Fruit fly (Drosophila melanogaster) whole organism, embryonic: ENCODE data around the gene CG5966.

Experiments used
- CG10979 ChIP-seq: fragments of 200-800 bp; sonication (Bioruptor generic); optimal IDR thresholded peaks from 2 replicates; lab custom pipeline; 2018; ENCODE audit warnings: missing biosample characterization, mild to moderate bottlenecking, missing genetic modification characterization, moderate library complexity
- CG12219 ChIP-seq: fragments of 200-800 bp; sonication (Bioruptor generic); optimal IDR thresholded peaks from 3 replicates; lab custom pipeline; 2018; ENCODE audit warnings: missing biosample characterization, mild to moderate bottlenecking, missing genetic modification characterization
- CG14014 ChIP-seq: fragments of 200-800 bp; sonication (Bioruptor generic); IDR thresholded peaks from 2 replicates; pipeline ENCODE4 v1.3.6; 2022; ENCODE audit warnings: missing biosample characterization, missing genetic modification characterization
- CG16863 ChIP-seq: fragments of 200-800 bp; sonication (Bioruptor generic); optimal IDR thresholded peaks from 3 replicates; lab custom pipeline; 2016; ENCODE audit warnings: missing biosample characterization, missing genetic modification characterization
- CG17359 ChIP-seq: fragments of 200-800 bp; sonication (Bioruptor generic); optimal IDR thresholded peaks from 3 replicates; lab custom pipeline; 2018; ENCODE audit warnings: missing biosample characterization, mild to moderate bottlenecking, missing genetic modification characterization, moderate library complexity
- CG17568 ChIP-seq: fragments of 200-800 bp; sonication (Bioruptor generic); optimal IDR thresholded peaks from 2 replicates; lab custom pipeline; 2018; ENCODE audit warnings: missing biosample characterization, mild to moderate bottlenecking, missing genetic modification characterization, moderate library complexity
- CG18262 ChIP-seq: fragments of 200-800 bp; optimal IDR thresholded peaks from 3 replicates; lab custom pipeline; 2019; ENCODE audit warnings: missing biosample characterization, mild to moderate bottlenecking, missing genetic modification characterization, moderate library complexity
- CG18476 ChIP-seq: fragments of 200-800 bp; sonication (Bioruptor generic); optimal IDR thresholded peaks from 2 replicates; lab custom pipeline; 2016; ENCODE audit warnings: missing biosample characterization, mild to moderate bottlenecking, missing genetic modification characterization
- CG18764 ChIP-seq: fragments of 200-800 bp; sonication (Bioruptor generic); optimal IDR thresholded peaks from 3 replicates; lab custom pipeline; 2016; ENCODE audit warnings: missing biosample characterization, missing genetic modification characterization
- CG3838 ChIP-seq: fragments of 200-800 bp; sonication (Bioruptor generic); optimal IDR thresholded peaks from 3 replicates; lab custom pipeline; 2016; ENCODE audit warnings: missing biosample characterization, missing genetic modification characterization
- CG5180 ChIP-seq: fragments of 200-800 bp; sonication (Bioruptor generic); optimal IDR thresholded peaks from 3 replicates; lab custom pipeline; 2017; ENCODE audit warnings: missing biosample characterization, missing genetic modification characterization, mild to moderate bottlenecking, moderate library complexity, missing genetic modification reagents
- CG6175 ChIP-seq: fragments of 200-800 bp; sonication (Bioruptor generic); IDR thresholded peaks from 3 replicates; pipeline ENCODE4 v1.3.6; 2022; ENCODE audit warnings: missing biosample characterization, missing genetic modification characterization
- CG7839 ChIP-seq: fragments of 200-800 bp; sonication (Bioruptor generic); optimal IDR thresholded peaks from 3 replicates; lab custom pipeline; 2018; ENCODE audit warnings: missing biosample characterization, mild to moderate bottlenecking, missing genetic modification characterization, moderate library complexity
- CG7987 ChIP-seq: fragments of 200-800 bp; sonication (Bioruptor generic); optimal IDR thresholded peaks from 2 replicates; lab custom pipeline; 2018; ENCODE audit warnings: missing biosample characterization, mild to moderate bottlenecking, missing genetic modification characterization, moderate library complexity
- CG9817 ChIP-seq: fragments of 200-800 bp; sonication (Bioruptor generic); optimal IDR thresholded peaks from 2 replicates; lab custom pipeline; 2018; ENCODE audit warnings: missing biosample characterization, mild to moderate bottlenecking, missing genetic modification characterization, moderate library complexity
- CTCF ChIP-seq: fragments of 200-800 bp; sonication (Bioruptor generic); optimal IDR thresholded peaks from 2 replicates; lab custom pipeline; 2017; ENCODE audit warnings: missing biosample characterization, mild to moderate bottlenecking, missing genetic modification characterization, moderate library complexity
- Chrac-16 ChIP-seq: fragments of 200-800 bp; sonication (Bioruptor generic); optimal IDR thresholded peaks from 3 replicates; lab custom pipeline; 2016; ENCODE audit warnings: missing biosample characterization, missing genetic modification characterization
- D ChIP-seq, 2 experiments: fragments of 200-800 bp in 1 of 2; fragments of >200 bp in 1 of 2; sonication (Bioruptor generic) in 1 of 2; optimal IDR thresholded peaks; 2 replicates in 1 of 2; 3 replicates in 1 of 2; lab custom pipeline; 2017; ENCODE audit warnings: mild to moderate bottlenecking in 1 of 2, missing biosample characterization in 1 of 2, missing genetic modification characterization in 1 of 2, missing genetic modification reagents in 1 of 2
- Deaf1 ChIP-seq: fragments of 200-800 bp; optimal IDR thresholded peaks from 3 replicates; lab custom pipeline; 2019; ENCODE audit warnings: missing biosample characterization, mild to moderate bottlenecking, missing genetic modification characterization, moderate library complexity
- Dll ChIP-seq: fragments of 200-800 bp; sonication (Bioruptor generic); IDR thresholded peaks from 4 replicates; pipeline ENCODE4 v1.3.6; 2022; ENCODE audit warnings: missing biosample characterization, missing genetic modification characterization; ENCODE audit not compliant: partially characterized antibody
- Doc2 ChIP-seq: fragments of 200-800 bp; sonication (Bioruptor generic); IDR thresholded peaks from 2 replicates; pipeline ENCODE4 v1.3.6; 2022; ENCODE audit warnings: missing biosample characterization, missing genetic modification characterization
- HLHmδ ChIP-seq: fragments of 200-800 bp; sonication (Bioruptor generic); optimal IDR thresholded peaks from 2 replicates; lab custom pipeline; 2018; ENCODE audit warnings: missing biosample characterization, mild to moderate bottlenecking, missing genetic modification characterization, moderate library complexity
- Hmx ChIP-seq: fragments of 200-800 bp; sonication (Bioruptor generic); optimal IDR thresholded peaks from 2 replicates; lab custom pipeline; 2016; ENCODE audit warnings: missing biosample characterization, missing genetic modification characterization
- Hr51 ChIP-seq, 2 experiments: fragments of 200-800 bp; sonication (Bioruptor generic); optimal IDR thresholded peaks; 2 replicates in 1 of 2; 3 replicates in 1 of 2; lab custom pipeline; 2016 to 2018; ENCODE audit warnings: missing biosample characterization in 2 of 2, missing genetic modification characterization in 2 of 2, mild to moderate bottlenecking in 1 of 2, moderate library complexity in 1 of 2
- Med ChIP-seq: fragments of 200-800 bp; sonication (Bioruptor generic); peaks from one replicate; lab custom pipeline; 2016; ENCODE audit warnings: missing biosample characterization, missing genetic modification characterization, mild to moderate bottlenecking, inconsistent platforms, moderate library complexity
- Nf-YA ChIP-seq: fragments of 200-800 bp; sonication (Bioruptor generic); IDR thresholded peaks from 2 replicates; pipeline ENCODE4 v1.3.6; 2022; ENCODE audit warnings: missing biosample characterization, missing genetic modification characterization
- Nf-YC ChIP-seq: fragments of 200-800 bp; optimal IDR thresholded peaks from 3 replicates; lab custom pipeline; 2019; ENCODE audit warnings: missing biosample characterization, mild to moderate bottlenecking, missing genetic modification characterization, moderate library complexity
- PHDP ChIP-seq: fragments of 200-800 bp; sonication (Bioruptor generic); optimal IDR thresholded peaks from 3 replicates; lab custom pipeline; 2018; ENCODE audit warnings: missing biosample characterization, mild to moderate bottlenecking, missing genetic modification characterization, moderate library complexity
- Sox102F ChIP-seq: fragments of 200-800 bp; sonication (Bioruptor generic); optimal IDR thresholded peaks from 2 replicates; lab custom pipeline; 2018; ENCODE audit warnings: missing biosample characterization, mild to moderate bottlenecking, missing genetic modification characterization, moderate library complexity
- abd-A ChIP-seq: fragments of 200-800 bp; sonication (Bioruptor generic); optimal IDR thresholded peaks from 3 replicates; lab custom pipeline; 2019; ENCODE audit warnings: missing biosample characterization, mild to moderate bottlenecking, missing genetic modification characterization, moderate library complexity
- bowl ChIP-seq: fragments of 200-800 bp; sonication (Bioruptor generic); IDR thresholded peaks from 2 replicates; pipeline ENCODE4 v1.3.6; 2022; ENCODE audit warnings: missing biosample characterization, missing genetic modification characterization
- br ChIP-seq: fragments of >200 bp; optimal IDR thresholded peaks from 2 replicates; lab custom pipeline; 2017
- cad ChIP-seq: fragments of >200 bp; optimal IDR thresholded peaks from 2 replicates; lab custom pipeline; 2017; ENCODE audit warnings: missing biosample characterization, missing genetic modification characterization
- cg ChIP-seq: fragments of 200-800 bp; sonication (Bioruptor generic); optimal IDR thresholded peaks from 3 replicates; lab custom pipeline; 2019; ENCODE audit warnings: missing biosample characterization, mild to moderate bottlenecking, missing genetic modification characterization, moderate library complexity
- chif ChIP-seq, 2 experiments: fragments of 200-800 bp; sonication (Bioruptor generic); optimal IDR thresholded peaks; 3 replicates each; lab custom pipeline; 2016; ENCODE audit warnings: missing biosample characterization in 2 of 2, missing genetic modification characterization in 2 of 2
- ci ChIP-seq: fragments of 200-800 bp; sonication (Bioruptor generic); IDR thresholded peaks from 3 replicates; pipeline ENCODE4 v1.3.6; 2022; ENCODE audit warnings: missing biosample characterization, missing genetic modification characterization
- dysf ChIP-seq: fragments of 200-800 bp; sonication (Bioruptor generic); IDR thresholded peaks from 3 replicates; pipeline ENCODE4 v1.3.6; 2022; ENCODE audit warnings: missing biosample characterization, missing genetic modification characterization
- eyg ChIP-seq: fragments of 200-800 bp; sonication (Bioruptor generic); optimal IDR thresholded peaks from 3 replicates; lab custom pipeline; 2016; ENCODE audit warnings: missing biosample characterization, missing genetic modification characterization
- h ChIP-seq: fragments of >200 bp; optimal IDR thresholded peaks from 2 replicates; lab custom pipeline; 2017
- hb ChIP-seq: fragments of 200-800 bp; sonication (Bioruptor generic); IDR thresholded peaks from 3 replicates; pipeline ENCODE4 v1.3.6; 2022; ENCODE audit warnings: missing biosample characterization, missing genetic modification characterization; ENCODE audit not compliant: partially characterized antibody
- inv ChIP-seq: fragments of 200-800 bp; sonication (Bioruptor generic); IDR thresholded peaks from 2 replicates; pipeline ENCODE4 v1.3.6; 2022; ENCODE audit warnings: missing biosample characterization, missing genetic modification characterization; ENCODE audit not compliant: partially characterized antibody
- jumu ChIP-seq: fragments of 200-800 bp; sonication (Bioruptor generic); optimal IDR thresholded peaks from 3 replicates; lab custom pipeline; 2016; ENCODE audit warnings: missing biosample characterization, missing genetic modification characterization
- kah ChIP-seq: fragments of 200-800 bp; sonication (Bioruptor generic); optimal IDR thresholded peaks from 2 replicates; lab custom pipeline; 2018; ENCODE audit warnings: missing biosample characterization, mild to moderate bottlenecking, missing genetic modification characterization
- klu ChIP-seq: fragments of 200-800 bp; sonication (Bioruptor generic); IDR thresholded peaks from 2 replicates; pipeline ENCODE4 v1.3.6; 2022; ENCODE audit warnings: missing biosample characterization, missing genetic modification characterization
- lbe ChIP-seq: fragments of 200-800 bp; sonication (Bioruptor generic); optimal IDR thresholded peaks from 2 replicates; lab custom pipeline; 2016; ENCODE audit warnings: missing biosample characterization, mild to moderate bottlenecking, missing genetic modification characterization
- psq ChIP-seq: fragments of 200-800 bp; sonication (Bioruptor generic); optimal IDR thresholded peaks from 2 replicates; lab custom pipeline; 2017; ENCODE audit warnings: missing biosample characterization, missing genetic modification characterization
- row ChIP-seq: fragments of 200-800 bp; sonication (Bioruptor generic); IDR thresholded peaks from 3 replicates; pipeline ENCODE4 v1.3.6; 2022; ENCODE audit warnings: missing biosample characterization, missing genetic modification characterization
- seq ChIP-seq: fragments of 200-800 bp; sonication (Bioruptor generic); IDR thresholded peaks from 2 replicates; pipeline ENCODE4 v1.3.6; 2022; ENCODE audit warnings: missing biosample characterization, missing genetic modification characterization
- trh ChIP-seq: fragments of 200-800 bp; sonication (Bioruptor generic); optimal IDR thresholded peaks from 2 replicates; lab custom pipeline; 2016; ENCODE audit warnings: missing biosample characterization, missing genetic modification characterization
- ttk ChIP-seq: fragments of 200-800 bp; sonication (Bioruptor generic); IDR thresholded peaks from 2 replicates; pipeline ENCODE4 v2.1.2; 2022; ENCODE audit warnings: missing biosample characterization, missing genetic modification characterization
- yki ChIP-seq: fragments of >200 bp; optimal IDR thresholded peaks from 3 replicates; lab custom pipeline; 2018

The CG5966 gene

dm6 chrX:5995951-5996350 is 7.4 kb downstream of the CG5966 start (continued):
- TF ChIP-seq CG7839 (peak; percentile 17), row (peak; percentile 63), CTCF (GFP tag; lab: Kevin White, UChicago) (no peak), br (lab: Kevin White, UChicago) (no peak), ci (GFP tag; lab: Robert Waterston, UW) (0 out of 3 replicates have a peak, but pooled peaks have one; percentile 8), CG10979 (tag; lab: Kevin White, UChicago) (peak; percentile 59), CG17359 (tag; lab: Kevin White, UChicago) (peak; percentile 30), chif (GFP tag; optimal IDR thresholded peaks at IDR 0.05; lab: Kevin White, UChicago) (peak in 1 of 2 experiments; percentile 40), Sox102F (GFP tag; lab: Kevin White, UChicago) (peak; percentile 51), CG18262 (tag; lab: Kevin White, UChicago) (peak; percentile 45), Hr51 (GFP tag; optimal IDR thresholded peaks at IDR 0.05; lab: Kevin White, UChicago) (peak in 1 of 2 experiments; percentile 6)

dm6 chrX:5997931-5998330 is 9.3 kb downstream of the CG5966 start:
- TF ChIP-seq h (lab: Kevin White, UChicago): no peak
- peak; percentile 35 for TF ChIP-seq cg (GFP tag; lab: Kevin White, UChicago)
- no peak for TF ChIP-seq Chrac-16 (GFP tag; lab: Kevin White, UChicago)
- no peak for TF ChIP-seq jumu (GFP tag; lab: Kevin White, UChicago)
- no peak for TF ChIP-seq yki (lab: Kevin White, UChicago)
- no peak for TF ChIP-seq abd-A (tag; lab: Kevin White, UChicago)
- TF ChIP-seq seq: no peak
- no peak for TF ChIP-seq CG12219 (GFP tag; lab: Kevin White, UChicago)
- no peak for TF ChIP-seq CG7987 (GFP tag; lab: Kevin White, UChicago)
- TF ChIP-seq CG18764 (GFP tag; lab: Kevin White, UChicago): no peak
- no peak for TF ChIP-seq dysf (GFP tag; lab: Robert Waterston, UW)
- TF ChIP-seq Hmx: no peak
- TF ChIP-seq CG17568 (GFP tag; lab: Kevin White, UChicago): no peak
- TF ChIP-seq eyg: no peak
- TF ChIP-seq Nf-YA: no peak
- no peak for TF ChIP-seq inv (GFP tag; lab: Robert Waterston, UW)
- no peak for TF ChIP-seq trh (GFP tag; lab: Kevin White, UChicago)
- TF ChIP-seq CG14014 (GFP tag; lab: Robert Waterston, UW): no peak
- no peak for TF ChIP-seq CG3838 (GFP tag; lab: Kevin White, UChicago)
- TF ChIP-seq bowl (GFP tag; lab: Robert Waterston, UW): no peak
- no peak for TF ChIP-seq Doc2
- TF ChIP-seq Deaf1: no peak
- TF ChIP-seq D (optimal IDR thresholded peaks at IDR 0.05; lab: Kevin White, UChicago): peak; percentile 63
- TF ChIP-seq D (GFP tag; optimal IDR thresholded peaks at IDR 0.05; lab: Kevin White, UChicago): no peak
- TF ChIP-seq Med (GFP tag; lab: Kevin White, UChicago): peak; percentile 15
- no peak for TF ChIP-seq ttk (GFP tag; lab: Robert Waterston, UW)
- no peak for TF ChIP-seq CG18476
- no peak for TF ChIP-seq CG5180 (GFP tag; lab: Kevin White, UChicago)
- TF ChIP-seq psq (GFP tag; lab: Kevin White, UChicago): no peak
- 0 out of 3 replicates have a peak, but pooled peaks have one; percentile 25 for TF ChIP-seq hb
- no peak for TF ChIP-seq klu (GFP tag; lab: Robert Waterston, UW)
- TF ChIP-seq Dll (GFP tag; lab: Robert Waterston, UW): no peak
- no peak for TF ChIP-seq CG6175 (GFP tag; lab: Robert Waterston, UW)
- no peak for TF ChIP-seq CG9817 (tag; lab: Kevin White, UChicago)
- no peak for TF ChIP-seq CG10979 (tag; lab: Kevin White, UChicago)
- TF ChIP-seq PHDP (tag; lab: Kevin White, UChicago): no peak
- no peak for TF ChIP-seq HLHmδ
- no peak for TF ChIP-seq lbe
- no peak for TF ChIP-seq cad
- peak; percentile 10 for TF ChIP-seq Nf-YC
- no peak for TF ChIP-seq kah
- no peak for TF ChIP-seq CG16863 (GFP tag; lab: Kevin White, UChicago)
